Fruit fly (Drosophila melanogaster) whole organism, embryonic: Measurements from ENCODE around the gene CG42488.

Source experiments
- Awh ChIP-seq: fragments of 200-800 bp; sonication (Bioruptor generic); IDR thresholded peaks from 2 replicates; pipeline ENCODE4, ENCODE4 v1.3.6; 2022; ENCODE audit warnings: missing biosample characterization, missing genetic modification characterization
- Blimp-1 ChIP-seq: fragments of 200-800 bp; sonication (Bioruptor generic); optimal IDR thresholded peaks from 3 replicates; lab custom pipeline; 2018; ENCODE audit warnings: missing biosample characterization, missing genetic modification characterization, mild to moderate bottlenecking, moderate library complexity, missing genetic modification reagents
- BtbVII ChIP-seq: fragments of 200-800 bp; sonication (Bioruptor generic); optimal IDR thresholded peaks from 3 replicates; lab custom pipeline; 2017; ENCODE audit warnings: missing biosample characterization, mild to moderate bottlenecking, missing genetic modification characterization
- CG10431 ChIP-seq: fragments of 200-800 bp; sonication (Bioruptor generic); optimal IDR thresholded peaks from 3 replicates; lab custom pipeline; 2018; ENCODE audit warnings: missing biosample characterization, mild to moderate bottlenecking, missing genetic modification characterization
- CG11560 ChIP-seq: fragments of 200-800 bp; sonication (Bioruptor generic); IDR thresholded peaks from 3 replicates; pipeline ENCODE4 v1.3.6; 2022; ENCODE audit warnings: missing biosample characterization, missing genetic modification characterization
- CG12299 ChIP-seq: fragments of 200-800 bp; sonication (Bioruptor generic); optimal IDR thresholded peaks from 2 replicates; lab custom pipeline; 2018; ENCODE audit warnings: missing biosample characterization, mild to moderate bottlenecking, missing genetic modification characterization
- CG12659 ChIP-seq: fragments of 200-800 bp; sonication (Bioruptor generic); optimal IDR thresholded peaks from 3 replicates; lab custom pipeline; 2017; ENCODE audit warnings: mild to moderate bottlenecking, missing biosample characterization, missing genetic modification reagents, missing genetic modification characterization
- CG12769 ChIP-seq: fragments of 200-800 bp; sonication (Bioruptor generic); optimal IDR thresholded peaks from 2 replicates; lab custom pipeline; 2019; ENCODE audit warnings: missing biosample characterization, mild to moderate bottlenecking, missing genetic modification characterization, moderate library complexity
- CG14441 ChIP-seq: fragments of 200-800 bp; sonication (Bioruptor generic); IDR thresholded peaks from 2 replicates; pipeline ENCODE4 v1.3.6; 2022; ENCODE audit warnings: missing biosample characterization, missing genetic modification characterization
- CG15696 ChIP-seq: fragments of 200-800 bp; sonication (Bioruptor generic); optimal IDR thresholded peaks from 2 replicates; lab custom pipeline; 2019; ENCODE audit warnings: missing biosample characterization, mild to moderate bottlenecking, missing genetic modification characterization, moderate library complexity
- CG1792 ChIP-seq: fragments of 200-800 bp; sonication (Bioruptor generic); optimal IDR thresholded peaks from 2 replicates; lab custom pipeline; 2016; ENCODE audit warnings: missing biosample characterization, missing genetic modification characterization
- CG2678 ChIP-seq: fragments of 200-800 bp; sonication (Bioruptor generic); optimal IDR thresholded peaks from 3 replicates; lab custom pipeline; 2019; ENCODE audit warnings: missing biosample characterization, mild to moderate bottlenecking, missing genetic modification characterization, moderate library complexity
- CG2875 ChIP-seq: fragments of 200-800 bp; sonication (Bioruptor generic); optimal IDR thresholded peaks from 2 replicates; lab custom pipeline; 2017; ENCODE audit warnings: missing biosample characterization, mild to moderate bottlenecking, missing genetic modification characterization, missing genetic modification reagents
- CG3838 ChIP-seq: fragments of 200-800 bp; sonication (Bioruptor generic); optimal IDR thresholded peaks from 3 replicates; lab custom pipeline; 2016; ENCODE audit warnings: missing biosample characterization, missing genetic modification characterization
- CG3995 ChIP-seq: fragments of 200-800 bp; sonication (Bioruptor generic); optimal IDR thresholded peaks from 3 replicates; lab custom pipeline; 2016; ENCODE audit warnings: missing biosample characterization, missing genetic modification characterization
- CG4617 ChIP-seq: fragments of 200-800 bp; sonication (Bioruptor generic); optimal IDR thresholded peaks from 3 replicates; lab custom pipeline; 2016; ENCODE audit warnings: missing biosample characterization, missing genetic modification characterization, borderline replicate concordance
- CG6683 ChIP-seq: fragments of 200-800 bp; sonication (Bioruptor generic); optimal IDR thresholded peaks from 2 replicates; lab custom pipeline; 2017; ENCODE audit warnings: missing biosample characterization, mild to moderate bottlenecking, missing genetic modification characterization, missing genetic modification reagents
- CG6854 ChIP-seq: fragments of 200-800 bp; sonication (Bioruptor generic); optimal IDR thresholded peaks from 3 replicates; lab custom pipeline; 2017; ENCODE audit warnings: missing biosample characterization, mild to moderate bottlenecking, missing genetic modification characterization
- CG7745 ChIP-seq: fragments of 200-800 bp; sonication (Bioruptor generic); optimal IDR thresholded peaks from 2 replicates; lab custom pipeline; 2018; ENCODE audit warnings: missing biosample characterization, mild to moderate bottlenecking, missing genetic modification characterization, moderate library complexity
- CG8281 ChIP-seq: fragments of 200-800 bp; sonication (Bioruptor generic); optimal IDR thresholded peaks from 2 replicates; lab custom pipeline; 2018; ENCODE audit warnings: missing biosample characterization, mild to moderate bottlenecking, missing genetic modification characterization, moderate library complexity
- CG8359 ChIP-seq: fragments of 200-800 bp; sonication (Bioruptor generic); optimal IDR thresholded peaks from 2 replicates; lab custom pipeline; 2017; ENCODE audit warnings: missing biosample characterization, mild to moderate bottlenecking, missing genetic modification characterization, borderline replicate concordance
- CG8944 ChIP-seq: fragments of 200-800 bp; sonication (Bioruptor generic); optimal IDR thresholded peaks from 3 replicates; lab custom pipeline; 2016; ENCODE audit warnings: missing biosample characterization, missing genetic modification characterization
- CG9215 ChIP-seq: fragments of 200-800 bp; sonication (Bioruptor generic); IDR thresholded peaks from 2 replicates; pipeline ENCODE4 v1.3.6; 2022; ENCODE audit warnings: missing biosample characterization, missing genetic modification characterization
- CG9727 ChIP-seq: fragments of 200-800 bp; sonication (Bioruptor generic); optimal IDR thresholded peaks from 3 replicates; lab custom pipeline; 2017; ENCODE audit warnings: missing biosample characterization, mild to moderate bottlenecking, missing genetic modification characterization
- CG9876 ChIP-seq: fragments of 200-800 bp; sonication (Bioruptor generic); optimal IDR thresholded peaks from 2 replicates; lab custom pipeline; 2016; ENCODE audit warnings: missing biosample characterization, missing genetic modification characterization
- Chrac-16 ChIP-seq: fragments of 200-800 bp; sonication (Bioruptor generic); optimal IDR thresholded peaks from 3 replicates; lab custom pipeline; 2016; ENCODE audit warnings: missing biosample characterization, missing genetic modification characterization
- CoRest ChIP-seq: fragments of 200-800 bp; sonication (Bioruptor generic); optimal IDR thresholded peaks from 3 replicates; lab custom pipeline; 2018; ENCODE audit warnings: missing biosample characterization, mild to moderate bottlenecking, missing genetic modification characterization, moderate library complexity
- H2.0 ChIP-seq: fragments of 200-800 bp; sonication (Bioruptor generic); IDR thresholded peaks from 2 replicates; pipeline ENCODE4 v1.3.6; 2022; ENCODE audit warnings: missing biosample characterization, missing genetic modification characterization
- HLH3B ChIP-seq: fragments of 200-800 bp; sonication (Bioruptor generic); IDR thresholded peaks from 2 replicates; pipeline ENCODE4 v1.3.6; 2022; ENCODE audit warnings: missing biosample characterization, missing genetic modification characterization
- MBD-R2 ChIP-seq: fragments of 200-800 bp; sonication (Bioruptor generic); IDR thresholded peaks from 2 replicates; pipeline ENCODE4 v1.3.6; 2022; ENCODE audit warnings: missing biosample characterization, missing genetic modification characterization
- Mes4 ChIP-seq: fragments of 200-800 bp; sonication (Bioruptor generic); optimal IDR thresholded peaks from 2 replicates; lab custom pipeline; 2016; ENCODE audit warnings: missing biosample characterization, missing genetic modification characterization
- Neu2 ChIP-seq: fragments of 200-800 bp; sonication (Bioruptor generic); optimal IDR thresholded peaks from 3 replicates; lab custom pipeline; 2016; ENCODE audit warnings: missing biosample characterization, missing genetic modification characterization, borderline replicate concordance
- Opbp ChIP-seq: fragments of 200-800 bp; sonication (Bioruptor generic); IDR thresholded peaks from 3 replicates; pipeline ENCODE4 v1.3.6; 2022; ENCODE audit warnings: missing biosample characterization, missing genetic modification characterization; ENCODE audit not compliant: partially characterized antibody
- Ravus ChIP-seq: fragments of 200-800 bp; sonication (Bioruptor generic); IDR thresholded peaks from 2 replicates; pipeline ENCODE4 v1.3.6; 2022; ENCODE audit warnings: missing biosample characterization, missing genetic modification characterization
- al ChIP-seq: fragments of 200-800 bp; sonication (Bioruptor generic); IDR thresholded peaks from 2 replicates; pipeline ENCODE4 v1.3.6; 2022; ENCODE audit warnings: missing biosample characterization, missing genetic modification characterization
- amos ChIP-seq: fragments of 200-800 bp; sonication (Bioruptor generic); IDR thresholded peaks from 2 replicates; pipeline ENCODE4 v1.3.6; 2022; ENCODE audit warnings: missing biosample characterization, missing genetic modification characterization; ENCODE audit not compliant: partially characterized antibody
- bab2 ChIP-seq: fragments of 200-800 bp; sonication (Bioruptor generic); optimal IDR thresholded peaks from 2 replicates; lab custom pipeline; 2016; ENCODE audit warnings: missing biosample characterization, missing genetic modification characterization
- crp ChIP-seq, 2 experiments: fragments of 200-800 bp; sonication (Bioruptor generic); optimal IDR thresholded peaks; 2 replicates in 1 of 2; 3 replicates in 1 of 2; lab custom pipeline; 2017; ENCODE audit warnings: missing biosample characterization in 2 of 2, missing genetic modification characterization in 2 of 2, mild to moderate bottlenecking in 1 of 2, moderate library complexity in 1 of 2
- dimm ChIP-seq: fragments of 200-800 bp; sonication (Bioruptor generic); IDR thresholded peaks from 2 replicates; pipeline ENCODE4 v1.3.6; 2022; ENCODE audit warnings: missing biosample characterization, missing genetic modification characterization
- dpn ChIP-seq, 2 experiments: fragments of 200-800 bp; sonication (Bioruptor generic); optimal IDR thresholded peaks; 3 replicates each; lab custom pipeline; 2016; ENCODE audit warnings: missing biosample characterization in 2 of 2, missing genetic modification characterization in 2 of 2
- fru ChIP-seq: fragments of >200 bp; optimal IDR thresholded peaks from 2 replicates; lab custom pipeline; 2017
- lbe ChIP-seq: fragments of 200-800 bp; sonication (Bioruptor generic); optimal IDR thresholded peaks from 2 replicates; lab custom pipeline; 2016; ENCODE audit warnings: missing biosample characterization, mild to moderate bottlenecking, missing genetic modification characterization
- nau ChIP-seq: fragments of 200-800 bp; sonication (Bioruptor generic); optimal IDR thresholded peaks from 3 replicates; lab custom pipeline; 2017; ENCODE audit warnings: missing biosample characterization, mild to moderate bottlenecking, missing genetic modification characterization, missing genetic modification reagents
- stc ChIP-seq: fragments of 200-800 bp; sonication (Bioruptor generic); IDR thresholded peaks from 2 replicates; pipeline ENCODE4 v1.3.6; 2022; ENCODE audit warnings: missing biosample characterization, missing genetic modification characterization
- tgo ChIP-seq: fragments of 200-800 bp; sonication (Bioruptor generic); IDR thresholded peaks from 3 replicates; pipeline ENCODE4 v1.3.6; 2022; ENCODE audit warnings: missing biosample characterization, missing genetic modification characterization
- trem ChIP-seq: fragments of 200-800 bp; optimal IDR thresholded peaks from 3 replicates; lab custom pipeline; 2019; ENCODE audit warnings: missing biosample characterization, mild to moderate bottlenecking, missing genetic modification characterization, moderate library complexity
- twi ChIP-seq: fragments of 200-800 bp; optimal IDR thresholded peaks from 2 replicates; lab custom pipeline; 2019; ENCODE audit warnings: missing biosample characterization, mild to moderate bottlenecking, missing genetic modification characterization, moderate library complexity
- unpg ChIP-seq: fragments of 200-800 bp; sonication (Bioruptor generic); optimal IDR thresholded peaks from 3 replicates; lab custom pipeline; 2018; ENCODE audit warnings: missing biosample characterization, mild to moderate bottlenecking, missing genetic modification characterization, moderate library complexity
- wek ChIP-seq: fragments of 200-800 bp; sonication (Bioruptor generic); optimal IDR thresholded peaks from 3 replicates; lab custom pipeline; 2018; ENCODE audit warnings: missing biosample characterization, mild to moderate bottlenecking, missing genetic modification characterization, moderate library complexity

The CG42488 gene

dm6 chr3R:25482463-25483173 lies at the start of gene CG42488, which contains the start of the genes XNP and CG5116:
CG42488 (plus strand) TSS chr3R:25483098.
XNP (minus strand) TSS chr3R:25482834.
CG5116 (plus strand) TSS chr3R:25483098.
- no peak for TF ChIP-seq CG6683 (GFP tag; lab: Kevin White, UChicago)
- TF ChIP-seq unpg = no peak
- TF ChIP-seq tgo = peak; percentile 32; the same call in 1 of the 3 replicates
- TF ChIP-seq crp (GFP tag; optimal IDR thresholded peaks at IDR 0.05; lab: Kevin White, UChicago) = peak; percentile 79 to 97
- peak; percentile 11 for TF ChIP-seq bab2 (GFP tag; lab: Kevin White, UChicago)
- no peak for TF ChIP-seq CG8359 (GFP tag; lab: Kevin White, UChicago)
- TF ChIP-seq Awh = no peak
- no peak for TF ChIP-seq CG9876
- TF ChIP-seq Opbp (GFP tag; lab: Robert Waterston, UW) = peak; percentile 97
- no peak for TF ChIP-seq CG12769 (tag; lab: Kevin White, UChicago)
- TF ChIP-seq CG12659 (GFP tag; lab: Kevin White, UChicago) = peak; percentile 79
- peak; percentile 82 for TF ChIP-seq MBD-R2
- TF ChIP-seq CG2678 (tag; lab: Kevin White, UChicago) = no peak
- TF ChIP-seq CG15696 (tag; lab: Kevin White, UChicago) = peak; percentile 57
- TF ChIP-seq CG8944 = no peak
- TF ChIP-seq CG1792 (GFP tag; lab: Kevin White, UChicago) = no peak
- TF ChIP-seq trem = peak; percentile 89
- TF ChIP-seq CG3995 (GFP tag; lab: Kevin White, UChicago) = no peak
- peak; percentile 44 for TF ChIP-seq twi (tag; lab: Kevin White, UChicago)
- peak; percentile 97 for TF ChIP-seq amos
- TF ChIP-seq stc (GFP tag; lab: Robert Waterston, UW) = no peak
- no peak for TF ChIP-seq Ravus
- TF ChIP-seq CoRest = peak; percentile 70
- TF ChIP-seq fru = no peak
- no peak for TF ChIP-seq CG12299 (tag; lab: Kevin White, UChicago)
- TF ChIP-seq Blimp-1 = no peak
- TF ChIP-seq CG8281 (tag; lab: Kevin White, UChicago) = no peak
- TF ChIP-seq CG9215 = peak; percentile 30; the same call in 1 of the 2 replicates
- no peak for TF ChIP-seq dimm (GFP tag; lab: Robert Waterston, UW)
- TF ChIP-seq CG3838 (GFP tag; lab: Kevin White, UChicago) = no peak
- peak; percentile 3 for TF ChIP-seq BtbVII (GFP tag; lab: Kevin White, UChicago)
- TF ChIP-seq dpn (GFP tag; optimal IDR thresholded peaks at IDR 0.05; lab: Kevin White, UChicago) = peak in 1 of 2 experiments; percentile 61
- peak; percentile 37 for TF ChIP-seq Chrac-16
- TF ChIP-seq HLH3B (GFP tag; lab: Robert Waterston, UW) = peak; percentile 27; the same call in 1 of the 2 replicates
- TF ChIP-seq CG7745 (tag; lab: Kevin White, UChicago) = no peak
- TF ChIP-seq lbe = peak; percentile 53
- TF ChIP-seq CG6854 (GFP tag; lab: Kevin White, UChicago) = no peak
- 0 out of 2 replicates have a peak, but pooled peaks have one; percentile 24 for TF ChIP-seq CG14441 (GFP tag; lab: Robert Waterston, UW)
- TF ChIP-seq Neu2 (GFP tag; lab: Kevin White, UChicago) = no peak
- no peak for TF ChIP-seq CG2875
- peak; percentile 69 for TF ChIP-seq al
- peak; percentile 57 for TF ChIP-seq CG9727 (GFP tag; lab: Kevin White, UChicago)
- no peak for TF ChIP-seq CG11560 (tag; lab: Robert Waterston, UW)
- no peak for TF ChIP-seq H2.0 (GFP tag; lab: Robert Waterston, UW)
- TF ChIP-seq wek (GFP tag; lab: Kevin White, UChicago) = no peak
- TF ChIP-seq nau (GFP tag; lab: Kevin White, UChicago) = no peak
- TF ChIP-seq CG4617 = peak; percentile 48
- TF ChIP-seq CG10431 = no peak
- no peak for TF ChIP-seq Mes4 (GFP tag; lab: Kevin White, UChicago)
